Fruit fly (Drosophila melanogaster) whole organism, embryonic: ENCODE data around the gene ATPsynG.

Experiments
- Asciz ChIP-seq: fragments of 200-800 bp; sonication (Bioruptor generic); optimal IDR thresholded peaks from 2 replicates; lab custom pipeline; 2017; ENCODE audit warnings: missing biosample characterization, mild to moderate bottlenecking, missing genetic modification characterization, missing genetic modification reagents
- BEAF-32 ChIP-seq: fragments of 200-800 bp; sonication (Bioruptor generic); optimal IDR thresholded peaks from 3 replicates; lab custom pipeline; 2017; ENCODE audit warnings: missing biosample characterization, missing genetic modification characterization, mild to moderate bottlenecking, moderate library complexity, missing genetic modification reagents
- BtbVII ChIP-seq: fragments of 200-800 bp; sonication (Bioruptor generic); optimal IDR thresholded peaks from 3 replicates; lab custom pipeline; 2017; ENCODE audit warnings: missing biosample characterization, mild to moderate bottlenecking, missing genetic modification characterization
- Bteb2 ChIP-seq: fragments of 200-800 bp; sonication (Bioruptor generic); optimal IDR thresholded peaks from 2 replicates; lab custom pipeline; 2016; ENCODE audit warnings: missing biosample characterization, missing genetic modification characterization
- CG10321 ChIP-seq: fragments of 200-800 bp; sonication (Bioruptor generic); IDR thresholded peaks from 2 replicates; pipeline ENCODE4 v1.3.6; 2022; ENCODE audit warnings: missing biosample characterization, missing genetic modification characterization
- CG11696 ChIP-seq: fragments of 200-800 bp; sonication (Bioruptor generic); IDR thresholded peaks from 2 replicates; pipeline ENCODE4 v1.3.6; 2022; ENCODE audit warnings: missing biosample characterization, missing genetic modification characterization
- CG11723 ChIP-seq: fragments of 200-800 bp; sonication (Bioruptor generic); optimal IDR thresholded peaks from 2 replicates; lab custom pipeline; 2017; ENCODE audit warnings: missing biosample characterization, mild to moderate bottlenecking, missing genetic modification characterization
- CG12391 ChIP-seq: fragments of 200-800 bp; sonication (Bioruptor generic); optimal IDR thresholded peaks from 3 replicates; lab custom pipeline; 2018; ENCODE audit warnings: missing biosample characterization, mild to moderate bottlenecking, missing genetic modification characterization, moderate library complexity
- CG14014 ChIP-seq: fragments of 200-800 bp; sonication (Bioruptor generic); IDR thresholded peaks from 2 replicates; pipeline ENCODE4 v1.3.6; 2022; ENCODE audit warnings: missing biosample characterization, missing genetic modification characterization
- CG17186 ChIP-seq: fragments of 200-800 bp; sonication (Bioruptor generic); optimal IDR thresholded peaks from 3 replicates; lab custom pipeline; 2017; ENCODE audit warnings: missing biosample characterization, missing genetic modification reagents, missing genetic modification characterization
- CG18262 ChIP-seq: fragments of 200-800 bp; optimal IDR thresholded peaks from 3 replicates; lab custom pipeline; 2019; ENCODE audit warnings: missing biosample characterization, mild to moderate bottlenecking, missing genetic modification characterization, moderate library complexity
- CG2116 ChIP-seq: fragments of 200-800 bp; sonication (Bioruptor generic); optimal IDR thresholded peaks from 3 replicates; lab custom pipeline; 2018; ENCODE audit warnings: missing biosample characterization, mild to moderate bottlenecking, missing genetic modification characterization
- CG33213 ChIP-seq: fragments of 200-800 bp; sonication (Bioruptor generic); optimal IDR thresholded peaks from 3 replicates; lab custom pipeline; 2016; ENCODE audit warnings: missing biosample characterization, missing genetic modification characterization
- CG4854 ChIP-seq: fragments of 200-800 bp; sonication (Bioruptor generic); optimal IDR thresholded peaks from 2 replicates; lab custom pipeline; 2016; ENCODE audit warnings: missing biosample characterization, missing genetic modification characterization, inconsistent platforms
- CG6683 ChIP-seq: fragments of 200-800 bp; sonication (Bioruptor generic); optimal IDR thresholded peaks from 2 replicates; lab custom pipeline; 2017; ENCODE audit warnings: missing biosample characterization, mild to moderate bottlenecking, missing genetic modification characterization, missing genetic modification reagents
- CG6854 ChIP-seq: fragments of 200-800 bp; sonication (Bioruptor generic); optimal IDR thresholded peaks from 3 replicates; lab custom pipeline; 2017; ENCODE audit warnings: missing biosample characterization, mild to moderate bottlenecking, missing genetic modification characterization
- CG7271 ChIP-seq: fragments of 200-800 bp; sonication (Bioruptor generic); optimal IDR thresholded peaks from 2 replicates; lab custom pipeline; 2018; ENCODE audit warnings: missing biosample characterization, mild to moderate bottlenecking, missing genetic modification characterization, moderate library complexity
- CG8359 ChIP-seq: fragments of 200-800 bp; sonication (Bioruptor generic); optimal IDR thresholded peaks from 2 replicates; lab custom pipeline; 2017; ENCODE audit warnings: missing biosample characterization, mild to moderate bottlenecking, missing genetic modification characterization, borderline replicate concordance
- CG9727 ChIP-seq: fragments of 200-800 bp; sonication (Bioruptor generic); optimal IDR thresholded peaks from 3 replicates; lab custom pipeline; 2017; ENCODE audit warnings: missing biosample characterization, mild to moderate bottlenecking, missing genetic modification characterization
- CG9797 ChIP-seq: fragments of 200-800 bp; sonication (Bioruptor generic); optimal IDR thresholded peaks from 3 replicates; lab custom pipeline; 2018; ENCODE audit warnings: missing biosample characterization, mild to moderate bottlenecking, missing genetic modification characterization
- CTCF ChIP-seq: fragments of 200-800 bp; sonication (Bioruptor generic); optimal IDR thresholded peaks from 2 replicates; lab custom pipeline; 2017; ENCODE audit warnings: missing biosample characterization, mild to moderate bottlenecking, missing genetic modification characterization, moderate library complexity
- Dek ChIP-seq: fragments of 200-800 bp; sonication (Bioruptor generic); optimal IDR thresholded peaks from 3 replicates; lab custom pipeline; 2019; ENCODE audit warnings: missing biosample characterization, mild to moderate bottlenecking, missing genetic modification characterization, moderate library complexity
- E2f2 ChIP-seq: fragments of 200-800 bp; sonication (Bioruptor generic); IDR thresholded peaks from 2 replicates; pipeline ENCODE4 v1.3.6; 2022; ENCODE audit warnings: missing biosample characterization, missing genetic modification characterization
- Fer1 ChIP-seq: fragments of 200-800 bp; sonication (Bioruptor generic); optimal IDR thresholded peaks from 2 replicates; lab custom pipeline; 2017; ENCODE audit warnings: missing biosample characterization, mild to moderate bottlenecking, missing genetic modification characterization
- Fer2 ChIP-seq: fragments of 200-800 bp; sonication (Bioruptor generic); optimal IDR thresholded peaks from 2 replicates; lab custom pipeline; 2018; ENCODE audit warnings: missing biosample characterization, mild to moderate bottlenecking, missing genetic modification characterization, moderate library complexity
- Fer3 ChIP-seq: fragments of 200-800 bp; sonication (Bioruptor generic); optimal IDR thresholded peaks from 2 replicates; lab custom pipeline; 2018; ENCODE audit warnings: missing biosample characterization, mild to moderate bottlenecking, missing genetic modification characterization, moderate library complexity
- MTF-1 ChIP-seq: fragments of 200-800 bp; sonication (Bioruptor generic); optimal IDR thresholded peaks from 2 replicates; lab custom pipeline; 2018; ENCODE audit warnings: missing biosample characterization, mild to moderate bottlenecking, missing genetic modification characterization, borderline replicate concordance
- Meics ChIP-seq: fragments of 200-800 bp; sonication (Bioruptor generic); optimal IDR thresholded peaks from 2 replicates; lab custom pipeline; 2017; ENCODE audit warnings: missing biosample characterization, mild to moderate bottlenecking, missing genetic modification characterization
- Nf-YB ChIP-seq: fragments of 200-800 bp; sonication (Bioruptor generic); optimal IDR thresholded peaks from 3 replicates; lab custom pipeline; 2019; ENCODE audit warnings: missing biosample characterization, mild to moderate bottlenecking, missing genetic modification characterization, moderate library complexity
- Sox102F ChIP-seq: fragments of 200-800 bp; sonication (Bioruptor generic); optimal IDR thresholded peaks from 2 replicates; lab custom pipeline; 2018; ENCODE audit warnings: missing biosample characterization, mild to moderate bottlenecking, missing genetic modification characterization, moderate library complexity
- ara ChIP-seq: fragments of 200-800 bp; sonication (Bioruptor generic); IDR thresholded peaks from 2 replicates; pipeline ENCODE4 v1.3.6; 2022; ENCODE audit warnings: missing biosample characterization, missing genetic modification characterization
- bcd ChIP-seq: fragments of 200-800 bp; sonication (Bioruptor generic); optimal IDR thresholded peaks from 2 replicates; lab custom pipeline; 2017; ENCODE audit warnings: missing biosample characterization, mild to moderate bottlenecking, missing genetic modification characterization
- bigmax ChIP-seq: fragments of 200-800 bp; sonication (Bioruptor generic); optimal IDR thresholded peaks from 2 replicates; lab custom pipeline; 2018; ENCODE audit warnings: missing biosample characterization, mild to moderate bottlenecking, missing genetic modification characterization
- btn ChIP-seq: fragments of 200-800 bp; sonication (Bioruptor generic); optimal IDR thresholded peaks from 2 replicates; lab custom pipeline; 2016; ENCODE audit warnings: missing biosample characterization, missing genetic modification characterization
- cas ChIP-seq: fragments of 200-800 bp; sonication (Bioruptor generic); IDR thresholded peaks from 2 replicates; pipeline ENCODE4 v1.3.6; 2022; ENCODE audit warnings: missing biosample characterization, missing genetic modification characterization
- corto ChIP-seq: fragments of 200-800 bp; sonication (Bioruptor generic); optimal IDR thresholded peaks from 2 replicates; lab custom pipeline; 2016; ENCODE audit warnings: missing biosample characterization, mild to moderate bottlenecking, missing genetic modification characterization, moderate library complexity
- dm ChIP-seq: fragments of 200-800 bp; sonication (Bioruptor generic); optimal IDR thresholded peaks from 3 replicates; lab custom pipeline; 2016; ENCODE audit warnings: missing biosample characterization, missing genetic modification characterization
- fd102C ChIP-seq: fragments of 200-800 bp; sonication (Bioruptor generic); optimal IDR thresholded peaks from 2 replicates; lab custom pipeline; 2018; ENCODE audit warnings: missing biosample characterization, mild to moderate bottlenecking, missing genetic modification characterization, moderate library complexity
- gcm ChIP-seq: fragments of 200-800 bp; sonication (Bioruptor generic); optimal IDR thresholded peaks from 2 replicates; lab custom pipeline; 2019; ENCODE audit warnings: missing biosample characterization, mild to moderate bottlenecking, missing genetic modification characterization, moderate library complexity
- ind ChIP-seq: fragments of 200-800 bp; sonication (Bioruptor generic); optimal IDR thresholded peaks from 3 replicates; lab custom pipeline; 2016; ENCODE audit warnings: missing biosample characterization, missing genetic modification characterization
- insv ChIP-seq, 2 experiments: fragments of 200-800 bp; sonication (Bioruptor generic); optimal IDR thresholded peaks; 3 replicates each; lab custom pipeline; 2016 to 2018; ENCODE audit warnings: missing biosample characterization in 2 of 2, missing genetic modification characterization in 2 of 2
- kay ChIP-seq: fragments of 200-800 bp; sonication (Bioruptor generic); optimal IDR thresholded peaks from 2 replicates; lab custom pipeline; 2016; ENCODE audit warnings: missing biosample characterization, missing genetic modification characterization
- p53 ChIP-seq: fragments of 200-800 bp; sonication (Bioruptor generic); optimal IDR thresholded peaks from 2 replicates; lab custom pipeline; 2016; ENCODE audit warnings: missing biosample characterization, missing genetic modification characterization
- pan ChIP-seq, 4 experiments: fragments of >200 bp in 3 of 4; fragments of 200-800 bp in 1 of 4; sonication (Bioruptor generic) in 1 of 4; optimal IDR thresholded peaks in 3 of 4; IDR thresholded peaks in 1 of 4; 2 replicates each; pipeline versions ENCODE4 v1.3.6 to Lab custom; 2017 to 2022; ENCODE audit warnings: missing biosample characterization in 2 of 4, missing genetic modification characterization in 2 of 4, mixed read lengths in 1 of 4
- pfk ChIP-seq: fragments of 200-800 bp; sonication (Bioruptor generic); optimal IDR thresholded peaks from 2 replicates; lab custom pipeline; 2018; ENCODE audit warnings: missing biosample characterization, mild to moderate bottlenecking, missing genetic modification characterization, moderate library complexity
- scrt ChIP-seq: fragments of 200-800 bp; sonication (Bioruptor generic); optimal IDR thresholded peaks from 2 replicates; lab custom pipeline; 2018; ENCODE audit warnings: missing biosample characterization, mild to moderate bottlenecking, missing genetic modification characterization, moderate library complexity
- sna ChIP-seq: fragments of 200-800 bp; sonication (Bioruptor generic); IDR thresholded peaks from 2 replicates; pipeline ENCODE4 v1.3.6; 2022; ENCODE audit warnings: missing biosample characterization, missing genetic modification characterization; ENCODE audit not compliant: partially characterized antibody
- sqz ChIP-seq: fragments of 200-800 bp; sonication (Bioruptor generic); optimal IDR thresholded peaks from 3 replicates; lab custom pipeline; 2018; ENCODE audit warnings: missing biosample characterization, mild to moderate bottlenecking, missing genetic modification characterization

The ATPsynG gene

DNA sequence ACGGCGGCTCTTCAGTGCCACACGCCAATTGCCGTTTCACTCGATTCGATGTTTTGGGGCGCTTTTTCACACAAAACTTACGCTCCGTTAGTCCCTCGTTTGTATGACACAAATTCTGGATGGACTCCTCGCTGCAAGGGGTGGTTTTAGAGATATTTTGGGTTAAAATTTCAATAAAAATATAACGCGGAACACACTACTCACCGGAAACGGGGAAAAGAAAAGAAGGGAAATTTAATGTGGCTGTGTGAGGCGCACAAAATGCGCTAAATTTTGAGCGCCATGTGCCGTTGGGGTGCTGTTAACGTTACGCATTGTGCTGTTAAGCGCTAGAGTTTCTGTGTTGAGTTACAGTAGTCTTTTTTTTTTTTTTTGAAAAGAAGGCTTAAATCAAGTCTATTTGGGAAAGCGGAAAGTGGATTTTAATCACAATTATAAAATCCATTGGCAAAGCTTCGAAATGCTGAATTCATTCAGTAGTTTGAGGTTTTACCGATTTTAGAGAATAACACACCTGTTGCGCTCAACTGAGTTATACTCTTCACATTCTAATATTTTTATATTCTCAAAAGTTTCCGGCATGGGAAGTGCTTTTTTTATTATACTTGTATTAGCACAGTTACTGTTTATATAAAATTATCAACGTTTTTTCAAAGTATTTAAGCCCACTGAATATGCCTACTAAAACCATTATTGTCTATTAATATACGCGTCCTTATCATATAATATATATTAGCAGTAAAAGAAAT lies 27.9 kb upstream of the ATPsynG start, which contains the start of gene RpL9 (continued):
- TF ChIP-seq Nf-YB (GFP tag; lab: Kevin White, UChicago), result no peak
- peak; percentile 68; the same call in 1 of the 2 replicates for TF ChIP-seq ara (GFP tag; lab: Robert Waterston, UW)
- TF ChIP-seq Dek (tag; lab: Kevin White, UChicago), result no peak
- TF ChIP-seq Fer2, result peak; percentile 48
- peak; percentile 33 for TF ChIP-seq fd102C (GFP tag; lab: Kevin White, UChicago)
- TF ChIP-seq corto, result no peak
- peak; percentile 69 for TF ChIP-seq CG2116 (GFP tag; lab: Kevin White, UChicago)
- peak; percentile 6 for TF ChIP-seq CG4854 (GFP tag; lab: Kevin White, UChicago)
- peak; percentile 43 for TF ChIP-seq CG6683 (GFP tag; lab: Kevin White, UChicago)
- peak; percentile 82 for TF ChIP-seq CG9727 (GFP tag; lab: Kevin White, UChicago)
- TF ChIP-seq CG17186 (GFP tag; lab: Kevin White, UChicago), result peak; percentile 99
- TF ChIP-seq E2f2 (GFP tag; lab: Robert Waterston, UW), result no peak; the same call in none of the 2 replicates
- TF ChIP-seq CG11696 (GFP tag; lab: Robert Waterston, UW), result peak; percentile 53
- TF ChIP-seq bcd, result peak; percentile 85
- TF ChIP-seq gcm (GFP tag; lab: Kevin White, UChicago), result no peak
- peak; percentile 68 for TF ChIP-seq Fer3 (tag; lab: Kevin White, UChicago)
- peak; percentile 75 for TF ChIP-seq CG33213 (GFP tag; lab: Kevin White, UChicago)
- peak; percentile 63 for TF ChIP-seq CG8359 (GFP tag; lab: Kevin White, UChicago)
- no peak for TF ChIP-seq Sox102F
- no peak for TF ChIP-seq CG11723
- TF ChIP-seq CG14014, result peak; percentile 72; the same call in 1 of the 2 replicates
- TF ChIP-seq cas (GFP tag; lab: Robert Waterston, UW), result peak; percentile 25; the same call in 1 of the 2 replicates
- peak; percentile 41 for TF ChIP-seq btn (GFP tag; lab: Kevin White, UChicago)
- TF ChIP-seq insv (GFP tag; optimal IDR thresholded peaks at IDR 0.05; lab: Kevin White, UChicago), result peak in 1 of 2 experiments; percentile 56
- peak; percentile 86 for TF ChIP-seq Fer1 (GFP tag; lab: Kevin White, UChicago)
- TF ChIP-seq CG7271, result peak; percentile 95
- peak; percentile 49 for TF ChIP-seq Bteb2
- peak; percentile 90 for TF ChIP-seq dm (GFP tag; lab: Kevin White, UChicago)
- TF ChIP-seq p53 (GFP tag; lab: Kevin White, UChicago), result peak; percentile 80
- peak; percentile 90 for TF ChIP-seq BtbVII (GFP tag; lab: Kevin White, UChicago)
- TF ChIP-seq BEAF-32 (GFP tag; lab: Kevin White, UChicago), result peak; percentile 15
- TF ChIP-seq CG9797 (GFP tag; lab: Kevin White, UChicago), result peak; percentile 57
- peak; percentile 78 for TF ChIP-seq Asciz (GFP tag; lab: Kevin White, UChicago)
- TF ChIP-seq CTCF (GFP tag; lab: Kevin White, UChicago), result peak; percentile 47
- TF ChIP-seq sqz (GFP tag; lab: Kevin White, UChicago), result no peak
- peak; percentile 84 for TF ChIP-seq CG6854
- peak; percentile 86 for TF ChIP-seq Meics
- TF ChIP-seq bigmax (GFP tag; lab: Kevin White, UChicago), result peak; percentile 68
- TF ChIP-seq CG18262 (tag; lab: Kevin White, UChicago), result peak; percentile 64
- no peak for TF ChIP-seq sna
- TF ChIP-seq pan (optimal IDR thresholded peaks at IDR 0.05; lab: Kevin White, UChicago), result no peak
- no peak for TF ChIP-seq pan (GFP tag; optimal IDR thresholded peaks at IDR 0.05 in 1 of 2, IDR thresholded peaks at IDR 0.05 in 1 of 2)
- peak; percentile 77 for TF ChIP-seq scrt (GFP tag; lab: Kevin White, UChicago)
- TF ChIP-seq CG10321 (GFP tag; lab: Robert Waterston, UW), result peak; percentile 57; the same call in 1 of the 2 replicates
- TF ChIP-seq kay, result no peak
- TF ChIP-seq CG12391 (tag; lab: Kevin White, UChicago), result no peak
- peak; percentile 92 for TF ChIP-seq MTF-1 (GFP tag; lab: Kevin White, UChicago)
- TF ChIP-seq pfk (GFP tag; lab: Kevin White, UChicago), result peak; percentile 74
- TF ChIP-seq ind, result peak; percentile 11
